Worm (Caenorhabditis elegans): ENCODE results near the gene adk-1.
"Not testable (repeated sequence)": the region's sequence is repeated elsewhere in the genome, so short reads cannot be mapped to it uniquely, and the experiment has no call there.

Gene adk-1

ce11 chrIV:11211547-11211946, 916 bp upstream of the adk-1 start (continued):
- TF ChIP-seq ztf-11 (tag; optimal IDR thresholded peaks at IDR 0.05) (no peak), unc-86 (tag; optimal IDR thresholded peaks at IDR 0.05) (no peak)

ce11 chrIV:11207186-11207585, 3.4 kb downstream of the adk-1 start, which contains the start of gene R07H5.9:
TSS of gene R07H5.9 (plus strand) at chrIV:11207486.
- TF ChIP-seq blmp-1 (tag; optimal IDR thresholded peaks at IDR 0.05) (no peak), elt-3 (tag; optimal IDR thresholded peaks at IDR 0.05) (no peak), pax-3 (tag; optimal IDR thresholded peaks at IDR 0.05) (no peak), lin-14 (GFP tag; optimal IDR thresholded peaks at IDR 0.05) (no peak), lin-35 (GFP tag; optimal IDR thresholded peaks at IDR 0.05) (no peak), ztf-4 (tag; optimal IDR thresholded peaks at IDR 0.05) (no peak), F16B12.6 (tag; optimal IDR thresholded peaks at IDR 0.05) (no peak), nhr-237 (tag; optimal IDR thresholded peaks at IDR 0.05) (no peak)

- TF ChIP-seq lir-3 (tag; optimal IDR thresholded peaks at IDR 0.05; ENCODE audit: poor library complexity); nhr-47 (tag; optimal IDR thresholded peaks at IDR 0.05); lin-39 (tag; optimal IDR thresholded peaks at IDR 0.05): not testable (repeated sequence)
Observed at ce11 chrIV:11202389-11202788, 8.2 kb downstream of the adk-1 start, which contains the start of gene R07H5.11. TSS of gene R07H5.11 (plus strand) at chrIV:11202768.

- TF ChIP-seq nhr-19 (GFP tag; conservative IDR thresholded peaks at IDR 0.05) = peak; percentile 30
Observed at ce11 chrIV:11200682-11201081, 9.9 kb downstream of the adk-1 start.

ce11 chrIV:11198983-11199382, 11.6 kb downstream of the adk-1 start, which contains the start of gene R07H5.16:
TSS of gene R07H5.16 (plus strand) at chrIV:11199330.
- TF ChIP-seq rnt-1 (tag; optimal IDR thresholded peaks at IDR 0.05) (peak; percentile 2), isw-1 (GFP tag; IDR thresholded peaks at IDR 0.05) (peak; percentile 15; the same call in 1 of the 2 replicates)

- TF ChIP-seq fkh-10 (GFP tag; optimal IDR thresholded peaks at IDR 0.05) (no peak), lin-14 (GFP tag; optimal IDR thresholded peaks at IDR 0.05) (no peak), unc-30 (tag; optimal IDR thresholded peaks at IDR 0.05) (no peak), blmp-1 (tag; optimal IDR thresholded peaks at IDR 0.05) (no peak), lin-13 (GFP tag; optimal IDR thresholded peaks at IDR 0.05) (no peak), tbx-2 (tag; optimal IDR thresholded peaks at IDR 0.05) (no peak), hpl-2 (GFP tag; optimal IDR thresholded peaks at IDR 0.05) (no peak), snu-23 (GFP tag; optimal IDR thresholded peaks at IDR 0.05) (no peak), nhr-84 (tag; optimal IDR thresholded peaks at IDR 0.05) (no peak), unc-62 (GFP tag; optimal IDR thresholded peaks at IDR 0.05) (no peak), efl-3 (GFP tag; optimal IDR thresholded peaks at IDR 0.05) (no peak), nhr-237 (tag; optimal IDR thresholded peaks at IDR 0.05) (no peak), ama-1 (optimal IDR thresholded peaks at IDR 0.05) (no peak)
Observed at ce11 chrIV:11189411-11189810, 21.2 kb downstream of the adk-1 start, which contains the start of gene fbxb-79. TSS of gene fbxb-79 (minus strand) at chrIV:11189511.

- TF ChIP-seq grh-1 (GFP tag; IDR thresholded peaks at IDR 0.05) (no peak), hlh-4 (tag; optimal IDR thresholded peaks at IDR 0.05) (no peak), fos-1 (tag; optimal IDR thresholded peaks at IDR 0.05) (no peak), isw-1 (GFP tag; IDR thresholded peaks at IDR 0.05) (no peak), lin-39 (tag; optimal IDR thresholded peaks at IDR 0.05) (no peak), nhr-84 (tag; optimal IDR thresholded peaks at IDR 0.05) (no peak), snpc-4 (tag; optimal IDR thresholded peaks at IDR 0.05) (no peak), nhr-20 (tag; optimal IDR thresholded peaks at IDR 0.05) (no peak), fkh-10 (GFP tag; optimal IDR thresholded peaks at IDR 0.05) (no peak), sptf-1 (tag; optimal IDR thresholded peaks at IDR 0.05) (no peak), nhr-47 (tag; optimal IDR thresholded peaks at IDR 0.05) (no peak), nhr-90 (tag; optimal IDR thresholded peaks at IDR 0.05; ENCODE audit: poor library complexity) (no peak), nhr-76 (tag; optimal IDR thresholded peaks at IDR 0.05) (no peak), dpl-1 (GFP tag; optimal IDR thresholded peaks at IDR 0.05) (no peak), blmp-1 (tag; optimal IDR thresholded peaks at IDR 0.05) (no peak), swsn-7 (tag; optimal IDR thresholded peaks at IDR 0.05) (no peak), snu-23 (GFP tag; optimal IDR thresholded peaks at IDR 0.05) (no peak), ceh-82 (tag; optimal IDR thresholded peaks at IDR 0.05) (no peak), nhr-12 (tag; optimal IDR thresholded peaks at IDR 0.05) (no peak), unc-62 (GFP tag; optimal IDR thresholded peaks at IDR 0.05) (no peak)
Observed at ce11 chrIV:11186729-11187128, 23.9 kb downstream of the adk-1 start, which contains the start of gene sdz-27. TSS of gene sdz-27 (plus strand) at chrIV:11187029.
